Worm (Caenorhabditis elegans): ENCODE measurements around the gene faxc-1.

- TF ChIP-seq lin-13 (GFP tag; optimal IDR thresholded peaks at IDR 0.05) = no peak
- no peak for TF ChIP-seq pqm-1 (tag; optimal IDR thresholded peaks at IDR 0.05)
- no peak for TF ChIP-seq unc-98 (GFP tag; IDR thresholded peaks at IDR 0.05)
- TF ChIP-seq C04F5.9 (tag; optimal IDR thresholded peaks at IDR 0.05) = no peak
- TF ChIP-seq lin-39 (tag; optimal IDR thresholded peaks at IDR 0.05) = no peak
- no peak for TF ChIP-seq jun-1 (tag; optimal IDR thresholded peaks at IDR 0.05)
- no peak for TF ChIP-seq unc-130 (tag; optimal IDR thresholded peaks at IDR 0.05)
- no peak for TF ChIP-seq hlh-4 (tag; optimal IDR thresholded peaks at IDR 0.05)
- no peak for TF ChIP-seq efl-1 (optimal IDR thresholded peaks at IDR 0.05)
- no peak for TF ChIP-seq efl-1 (GFP tag; optimal IDR thresholded peaks at IDR 0.05 in 1 of 2)
- TF ChIP-seq mep-1 (tag; optimal IDR thresholded peaks at IDR 0.05) = no peak
- TF ChIP-seq aha-1 (tag; optimal IDR thresholded peaks at IDR 0.05) = no peak
- no peak for TF ChIP-seq grh-1 (GFP tag; IDR thresholded peaks at IDR 0.05)
Observed at ce11 chrII:12228005-12228404, 36.0 kb upstream of the faxc-1 start, which contains the start of gene sinh-1.

All from whole organism, L1 larva.